Worm (Caenorhabditis elegans) whole organism, L4 larva: ENCODE measurements around the gene lact-4.
A peak's percentile ranks its signal among the peaks of the same experiment; 100 is the strongest.

ENCODE experiments used
- D1046.2 ChIP-seq: fragments of 200-800 bp; sonication (Bioruptor generic); IDR thresholded peaks from 2 replicates; pipeline ENCODE4 v1.3.6; 2022; ENCODE audit warnings: missing genetic modification characterization, missing compliant biosample characterization
- F37D6.2 ChIP-seq: sonication (generic microtip); optimal IDR thresholded peaks from 2 replicates; lab custom pipeline; 2016; ENCODE audit warnings: mild to moderate bottlenecking, missing genetic modification characterization, missing compliant biosample characterization
- F49E8.2 ChIP-seq: sonication (generic microtip); optimal IDR thresholded peaks from 2 replicates; lab custom pipeline; 2016; ENCODE audit warnings: missing compliant biosample characterization, mild to moderate bottlenecking, missing genetic modification characterization, borderline replicate concordance
- R02D3.7 ChIP-seq: fragments of 150-350 bp; sonication (generic microtip); optimal IDR thresholded peaks from 3 replicates; lab custom pipeline; 2014; ENCODE audit warnings: missing biosample characterization, missing genetic modification characterization
- T20F7.1 ChIP-seq: fragments of 200-800 bp; sonication (Bioruptor generic); optimal IDR thresholded peaks from 2 replicates; lab custom pipeline; 2018; ENCODE audit warnings: mild to moderate bottlenecking, missing genetic modification characterization, missing compliant biosample characterization
- Y105C5A.15 ChIP-seq: fragments of 200-800 bp; sonication (Bioruptor generic); IDR thresholded peaks from 2 replicates; pipeline ENCODE4 v1.3.6; 2022; ENCODE audit warnings: missing genetic modification characterization, missing compliant biosample characterization
- Y5F2A.4 ChIP-seq: fragments of 200-800 bp; sonication (Bioruptor generic); optimal IDR thresholded peaks from 2 replicates; lab custom pipeline; 2018; ENCODE audit warnings: mild to moderate bottlenecking, missing genetic modification characterization, missing compliant biosample characterization
- ZK337.2 ChIP-seq: fragments of 200-800 bp; sonication (Bioruptor generic); IDR thresholded peaks from 2 replicates; pipeline ENCODE4 v1.3.6; 2022; ENCODE audit warnings: missing genetic modification reagents, missing genetic modification characterization, missing compliant biosample characterization
- aly-2 ChIP-seq: sonication (generic microtip); optimal IDR thresholded peaks from 2 replicates; lab custom pipeline; 2018; ENCODE audit warnings: missing biosample characterization, missing genetic modification characterization
- attf-4 ChIP-seq: sonication (generic microtip); optimal IDR thresholded peaks from 3 replicates; lab custom pipeline; 2017; ENCODE audit warnings: missing biosample characterization, missing genetic modification characterization
- ceh-20 ChIP-seq: fragments of 200-800 bp; sonication (Bioruptor generic); IDR thresholded peaks from 2 replicates; pipeline ENCODE4 v1.3.6; 2022; ENCODE audit warnings: missing genetic modification reagents, missing genetic modification characterization, missing compliant biosample characterization
- ceh-28 ChIP-seq: fragments of 150-350 bp; optimal IDR thresholded peaks from 2 replicates; lab custom pipeline; 2014; ENCODE audit warnings: missing biosample characterization, missing genetic modification reagents, missing genetic modification characterization
- ceh-32 ChIP-seq: sonication (generic microtip); optimal IDR thresholded peaks from 2 replicates; lab custom pipeline; 2016; ENCODE audit warnings: mild to moderate bottlenecking, missing genetic modification characterization, missing compliant biosample characterization; ENCODE audit not compliant: poor library complexity
- ceh-82 ChIP-seq: sonication (generic microtip); optimal IDR thresholded peaks from 2 replicates; lab custom pipeline; 2017; ENCODE audit warnings: missing biosample characterization, missing genetic modification characterization
- ctbp-1 ChIP-seq: fragments of 200-800 bp; sonication (Bioruptor generic); IDR thresholded peaks from 2 replicates; pipeline ENCODE4 v1.3.6; 2022; ENCODE audit warnings: missing genetic modification reagents, missing genetic modification characterization, missing compliant biosample characterization
- daf-19 ChIP-seq: fragments of 200-800 bp; sonication (Bioruptor generic); conservative IDR thresholded peaks from 2 replicates; pipeline ENCODE4 v1.3.6; 2022; ENCODE audit warnings: missing genetic modification characterization, missing compliant biosample characterization
- dmd-8 ChIP-seq: fragments of 200-800 bp; sonication (Bioruptor generic); IDR thresholded peaks from 2 replicates; pipeline ENCODE4 v1.3.6; 2022; ENCODE audit warnings: missing genetic modification characterization, missing compliant biosample characterization
- dmd-9 ChIP-seq: fragments of 200-800 bp; sonication (Bioruptor generic); IDR thresholded peaks from 2 replicates; pipeline ENCODE4 v1.3.6; 2022; ENCODE audit warnings: missing genetic modification reagents, missing genetic modification characterization, missing compliant biosample characterization
- dpl-1 ChIP-seq: fragments of 150-350 bp; optimal IDR thresholded peaks from 2 replicates; lab custom pipeline; 2014; ENCODE audit warnings: missing biosample characterization, missing genetic modification reagents, missing genetic modification characterization
- dve-1 ChIP-seq: sonication (generic microtip); optimal IDR thresholded peaks from 2 replicates; lab custom pipeline; 2017; ENCODE audit warnings: antibody characterized with exemption, mild to moderate bottlenecking, missing genetic modification characterization, missing compliant biosample characterization; ENCODE audit not compliant: insufficient read depth
- egl-27 ChIP-seq: sonication (generic microtip); optimal IDR thresholded peaks from 3 replicates; lab custom pipeline; 2017; ENCODE audit warnings: missing biosample characterization, missing genetic modification reagents, missing genetic modification characterization
- egl-43 ChIP-seq: fragments of 200-800 bp; sonication (Bioruptor generic); IDR thresholded peaks from 2 replicates; pipeline ENCODE4 v1.3.6; 2022; ENCODE audit warnings: missing genetic modification reagents, missing genetic modification characterization, missing compliant biosample characterization
- fos-1 ChIP-seq: fragments of 150-350 bp; optimal IDR thresholded peaks from 2 replicates; lab custom pipeline; 2014; ENCODE audit warnings: missing biosample characterization, missing genetic modification characterization
- hif-1 ChIP-seq, 2 experiments: sonication (generic microtip); optimal IDR thresholded peaks; 2 replicates each; lab custom pipeline; 2016 to 2017; ENCODE audit warnings: missing compliant biosample characterization in 2 of 2, missing genetic modification characterization in 2 of 2, missing genetic modification reagents in 2 of 2, missing genotype in 2 of 2, mild to moderate bottlenecking in 1 of 2
- hlh-11 ChIP-seq: fragments of 200-800 bp; sonication (Bioruptor generic); optimal IDR thresholded peaks from 2 replicates; lab custom pipeline; 2018; ENCODE audit warnings: mild to moderate bottlenecking, missing genetic modification characterization, missing compliant biosample characterization
- lim-7 ChIP-seq: fragments of 200-800 bp; sonication (Bioruptor generic); IDR thresholded peaks from 2 replicates; pipeline ENCODE4 v1.3.6; 2022; ENCODE audit warnings: missing genetic modification characterization, missing compliant biosample characterization
- lin-15B ChIP-seq: fragments of 150-350 bp; sonication (generic microtip); optimal IDR thresholded peaks from 3 replicates; lab custom pipeline; 2014; ENCODE audit warnings: missing biosample characterization, missing genetic modification characterization
- lsy-2 ChIP-seq, 2 experiments: fragments of 150-350 bp in 1 of 2; sonication (generic microtip) in 1 of 2; optimal IDR thresholded peaks; 2 replicates each; lab custom pipeline; 2014 to 2017; ENCODE audit warnings: missing biosample characterization in 2 of 2, missing genetic modification characterization in 2 of 2
- madf-5 ChIP-seq, 2 experiments: fragments of 200-800 bp; sonication (Bioruptor generic); IDR thresholded peaks; 2 replicates each; pipeline ENCODE4 v1.3.6; 2022; ENCODE audit warnings: missing compliant biosample characterization in 2 of 2, missing genetic modification characterization in 2 of 2
- madf-9 ChIP-seq: fragments of 200-800 bp; sonication (Bioruptor generic); conservative IDR thresholded peaks from 2 replicates; pipeline ENCODE4 v1.3.6; 2022; ENCODE audit warnings: missing genetic modification reagents, missing genetic modification characterization, missing compliant biosample characterization
- mxl-2 ChIP-seq: fragments of 200-800 bp; sonication (Bioruptor generic); conservative IDR thresholded peaks from 2 replicates; pipeline ENCODE4 v1.3.6; 2022; ENCODE audit warnings: missing genetic modification reagents, missing genetic modification characterization, missing compliant biosample characterization
- nhr-102 ChIP-seq: sonication (generic microtip); optimal IDR thresholded peaks from 2 replicates; lab custom pipeline; 2016; ENCODE audit warnings: mild to moderate bottlenecking, missing genetic modification characterization, moderate library complexity, missing compliant biosample characterization
- nhr-111 ChIP-seq: fragments of 200-800 bp; sonication (Bioruptor generic); optimal IDR thresholded peaks from 2 replicates; lab custom pipeline; 2018; ENCODE audit warnings: mild to moderate bottlenecking, missing genetic modification characterization, missing compliant biosample characterization
- nhr-25 ChIP-seq: sonication (generic microtip); optimal IDR thresholded peaks from 2 replicates; lab custom pipeline; 2017; ENCODE audit warnings: missing genetic modification characterization, mild to moderate bottlenecking, missing compliant biosample characterization, antibody characterized with exemption, moderate library complexity, borderline replicate concordance; ENCODE audit not compliant: insufficient read depth
- nhr-28 ChIP-seq: fragments of 150-350 bp; optimal IDR thresholded peaks from 2 replicates; lab custom pipeline; 2014; ENCODE audit warnings: missing biosample characterization, missing genetic modification characterization
- nhr-42 ChIP-seq: fragments of 200-800 bp; sonication (Bioruptor generic); IDR thresholded peaks from 2 replicates; pipeline ENCODE4 v1.3.6; 2022; ENCODE audit warnings: missing genetic modification characterization, missing compliant biosample characterization
- nhr-48 ChIP-seq: sonication (generic microtip); optimal IDR thresholded peaks from 2 replicates; lab custom pipeline; 2016; ENCODE audit warnings: mild to moderate bottlenecking, missing genetic modification characterization, missing compliant biosample characterization
- nhr-77 ChIP-seq: fragments of 150-350 bp; optimal IDR thresholded peaks from 2 replicates; lab custom pipeline; 2014; ENCODE audit warnings: missing biosample characterization, missing genetic modification characterization
- rbr-2 ChIP-seq: sonication (generic microtip); optimal IDR thresholded peaks from 2 replicates; lab custom pipeline; 2016; ENCODE audit warnings: missing genotype, missing genetic modification characterization, missing compliant biosample characterization
- sdz-12 ChIP-seq: fragments of 200-800 bp; sonication (Bioruptor generic); optimal IDR thresholded peaks from 2 replicates; lab custom pipeline; 2018; ENCODE audit warnings: mild to moderate bottlenecking, missing genetic modification characterization, missing compliant biosample characterization
- skn-1 ChIP-seq: fragments of 150-350 bp; optimal IDR thresholded peaks from 2 replicates; lab custom pipeline; 2014; ENCODE audit warnings: missing biosample characterization, missing genetic modification characterization
- snpc-4 ChIP-seq: fragments of 150-350 bp; optimal IDR thresholded peaks from 2 replicates; lab custom pipeline; 2014; ENCODE audit warnings: missing biosample characterization, missing genetic modification characterization
- spr-3 ChIP-seq: fragments of 200-800 bp; sonication (Bioruptor generic); optimal IDR thresholded peaks from 2 replicates; lab custom pipeline; 2018; ENCODE audit warnings: mild to moderate bottlenecking, missing genetic modification characterization, missing compliant biosample characterization
- unc-62 ChIP-seq, 3 experiments: fragments of 150-350 bp in 1 of 3; sonication (generic microtip); optimal IDR thresholded peaks in 2 of 3; peaks in 1 of 3; 1 replicate in 1 of 3; 2 replicates in 2 of 3; lab custom pipeline; 2014 to 2017; ENCODE audit warnings: missing biosample characterization in 3 of 3, missing genetic modification characterization in 3 of 3, missing genetic modification reagents in 3 of 3, missing genotype in 1 of 3
- vab-7 ChIP-seq: fragments of 200-800 bp; sonication (Bioruptor generic); IDR thresholded peaks from 2 replicates; pipeline ENCODE4 v1.3.6; 2022; ENCODE audit warnings: missing genetic modification reagents, missing genetic modification characterization, missing compliant biosample characterization
- zfp-2 ChIP-seq: sonication (generic microtip); optimal IDR thresholded peaks from 2 replicates; lab custom pipeline; 2016; ENCODE audit warnings: mild to moderate bottlenecking, missing genetic modification characterization, missing compliant biosample characterization
- zfp-3 ChIP-seq: fragments of 200-800 bp; sonication (Bioruptor generic); conservative IDR thresholded peaks from 2 replicates; pipeline ENCODE4 v1.3.6; 2022; ENCODE audit warnings: missing genetic modification reagents, missing genetic modification characterization, missing compliant biosample characterization
- zip-11 ChIP-seq: fragments of 200-800 bp; sonication (Bioruptor generic); IDR thresholded peaks from 2 replicates; pipeline ENCODE4 v1.3.6; 2022; ENCODE audit warnings: missing genetic modification characterization, missing compliant biosample characterization
- zip-2 ChIP-seq: fragments of 150-350 bp; optimal IDR thresholded peaks from 2 replicates; lab custom pipeline; 2014; ENCODE audit warnings: missing biosample characterization, missing genetic modification characterization
- ztf-11 ChIP-seq: fragments of 150-350 bp; optimal IDR thresholded peaks from 2 replicates; lab custom pipeline; 2014; ENCODE audit warnings: missing biosample characterization, missing genetic modification characterization

lact-4 gene

ce11 chrII:8441519-8441918 is 38.8 kb downstream of the lact-4 start:
- TF ChIP-seq spr-3 (GFP tag; lab: Kevin White, UChicago) (peak; percentile 82), attf-4 (tag; lab: Kevin White, UChicago) (no peak), D1046.2 (peak; percentile 88), hlh-11 (tag; lab: Kevin White, UChicago) (peak; percentile 4), R02D3.7 (tag; lab: Kevin White, UChicago) (peak; percentile 21), fos-1 (tag; lab: Kevin White, UChicago) (no peak), ceh-28 (no peak), madf-5 (GFP tag; IDR thresholded peaks at IDR 0.05; lab: Robert Waterston, UW) (peak; percentile 72 to 77; a peak in 3 of 4 replicates), snpc-4 (tag; lab: Kevin White, UChicago) (no peak), lsy-2 (tag; optimal IDR thresholded peaks at IDR 0.05; lab: Kevin White, UChicago) (peak in 1 of 2 experiments; percentile 32), zfp-2 (tag; lab: Kevin White, UChicago) (no peak), T20F7.1 (GFP tag; lab: Kevin White, UChicago) (peak; percentile 29), rbr-2 (tag; lab: Kevin White, UChicago) (peak; percentile 28), ceh-82 (no peak), zfp-3 (GFP tag; lab: Robert Waterston, UW) (peak; percentile 79; the same call in 1 of the 2 replicates), nhr-77 (tag; lab: Kevin White, UChicago) (no peak), F49E8.2 (tag; lab: Kevin White, UChicago) (peak; percentile 59), lin-15B (tag; lab: Kevin White, UChicago) (no peak), zip-2 (tag; lab: Kevin White, UChicago) (no peak), Y105C5A.15 (GFP tag; lab: Robert Waterston, UW) (0 out of 2 replicates have a peak, but pooled peaks have one; percentile 48), ceh-32 (tag; lab: Kevin White, UChicago) (no peak), madf-9 (GFP tag; lab: Robert Waterston, UW) (no peak), hif-1 (tag; optimal IDR thresholded peaks at IDR 0.05; lab: Kevin White, UChicago) (peak in 1 of 2 experiments; percentile 35), sdz-12 (GFP tag; lab: Kevin White, UChicago) (no peak), ztf-11 (no peak), zip-11 (GFP tag; lab: Robert Waterston, UW) (no peak), egl-27 (tag; lab: Kevin White, UChicago) (no peak), mxl-2 (GFP tag; lab: Robert Waterston, UW) (0 out of 2 replicates have a peak, but pooled peaks have one; percentile 54), skn-1 (tag; lab: Kevin White, UChicago) (no peak), nhr-111 (GFP tag; lab: Kevin White, UChicago) (peak; percentile 75), dve-1 (no peak), ctbp-1 (GFP tag; lab: Robert Waterston, UW) (peak; percentile 80), vab-7 (GFP tag; lab: Robert Waterston, UW) (peak; percentile 73; the same call in 1 of the 2 replicates), dmd-9 (GFP tag; lab: Robert Waterston, UW) (peak; percentile 72), daf-19 (GFP tag; lab: Robert Waterston, UW) (peak; percentile 86), aly-2 (no peak), nhr-102 (tag; lab: Kevin White, UChicago) (peak; percentile 55), dpl-1 (no peak), F37D6.2 (tag; lab: Kevin White, UChicago) (no peak), nhr-42 (GFP tag; lab: Robert Waterston, UW) (peak; percentile 82; the same call in 1 of the 2 replicates), lim-7 (GFP tag; lab: Robert Waterston, UW) (peak; percentile 96), unc-62 (GFP tag; optimal IDR thresholded peaks at IDR 0.05 in 1 of 2; lab: Kevin White, UChicago) (no peak), unc-62 (tag; optimal IDR thresholded peaks at IDR 0.05; lab: Kevin White, UChicago) (no peak), Y5F2A.4 (peak; percentile 88), nhr-48 (tag; lab: Kevin White, UChicago) (peak; percentile 46), ZK337.2 (GFP tag; lab: Robert Waterston, UW) (0 out of 2 replicates have a peak, but pooled peaks have one; percentile 25), ceh-20 (GFP tag; lab: Robert Waterston, UW) (peak; percentile 71; the same call in 1 of the 2 replicates), dmd-8 (GFP tag; lab: Robert Waterston, UW) (peak; percentile 99), egl-43 (GFP tag; lab: Robert Waterston, UW) (peak; percentile 93), nhr-28 (tag; lab: Kevin White, UChicago) (no peak), nhr-25 (peak; percentile 9)
